Worm (Caenorhabditis elegans) whole organism, early embryonic: ENCODE results near the gene F43C11.1.

ENCODE experiments used
- B0310.2 ChIP-seq: sonication (generic microtip); optimal IDR thresholded peaks from 2 replicates; lab custom pipeline; 2016; ENCODE audit warnings: mild to moderate bottlenecking, missing genetic modification characterization, missing compliant biosample characterization
- ama-1 ChIP-seq: fragments of 150-350 bp; optimal IDR thresholded peaks from 2 replicates; lab custom pipeline; 2014
- ceh-13 ChIP-seq: fragments of 200-800 bp; sonication (Bioruptor generic); optimal IDR thresholded peaks from 2 replicates; lab custom pipeline; 2018; ENCODE audit warnings: mild to moderate bottlenecking, missing genetic modification characterization, missing compliant biosample characterization
- ceh-36 ChIP-seq: sonication (generic microtip); optimal IDR thresholded peaks from 2 replicates; lab custom pipeline; 2016; ENCODE audit warnings: missing genetic modification characterization, inconsistent platforms, missing compliant biosample characterization
- ets-7 ChIP-seq: sonication (generic microtip); optimal IDR thresholded peaks from 2 replicates; lab custom pipeline; 2016; ENCODE audit warnings: missing genotype, missing genetic modification characterization, missing compliant biosample characterization
- hmbx-1 ChIP-seq: sonication (generic microtip); optimal IDR thresholded peaks from 2 replicates; lab custom pipeline; 2016; ENCODE audit warnings: mild to moderate bottlenecking, missing genetic modification characterization, missing compliant biosample characterization
- scrt-1 ChIP-seq: fragments of 200-800 bp; sonication (Bioruptor generic); IDR thresholded peaks from 2 replicates; pipeline ENCODE4 v1.3.6; 2022; ENCODE audit warnings: missing genetic modification characterization, missing compliant biosample characterization
- tbx-11 ChIP-seq: fragments of 200-800 bp; sonication (Bioruptor generic); IDR thresholded peaks from 2 replicates; pipeline ENCODE4 v1.3.6; 2022; ENCODE audit warnings: missing genetic modification characterization, missing compliant biosample characterization
- tra-4 ChIP-seq: sonication (generic microtip); optimal IDR thresholded peaks from 2 replicates; lab custom pipeline; 2017; ENCODE audit warnings: missing genetic modification characterization, missing compliant biosample characterization

ce11 chrII:2354476-2354875 is 2.4 kb upstream of the F43C11.1 start, which contains the start of gene F43C11.2:
- no peak for TF ChIP-seq ceh-13
- no peak for TF ChIP-seq B0310.2
- no peak for TF ChIP-seq ets-7 (tag; lab: Kevin White, UChicago)
- no peak for TF ChIP-seq ama-1
- no peak for TF ChIP-seq ceh-36
- TF ChIP-seq tbx-11 (GFP tag; lab: Robert Waterston, UW): no peak
- TF ChIP-seq tra-4: no peak
- no peak for TF ChIP-seq scrt-1 (GFP tag; lab: Robert Waterston, UW)
- TF ChIP-seq hmbx-1 (tag; lab: Kevin White, UChicago): no peak
